Worm (Caenorhabditis elegans) whole organism, young adult: Measurements from ENCODE around the gene C29F3.7.
A peak's percentile ranks its signal among the peaks of the same experiment; 100 is the strongest.

Experiments
- B0035.1 ChIP-seq: sonication (generic microtip); optimal IDR thresholded peaks from 2 replicates; lab custom pipeline; 2016; ENCODE audit warnings: missing genetic modification characterization, mild to moderate bottlenecking, missing compliant biosample characterization, missing genotype, missing genetic modification reagents
- D2030.7 ChIP-seq: fragments of 200-800 bp; sonication (Bioruptor generic); IDR thresholded peaks from 2 replicates; pipeline ENCODE4 v1.3.6; 2022; ENCODE audit warnings: missing genetic modification reagents, missing genetic modification characterization, missing compliant biosample characterization
- F22D6.2 ChIP-seq: sonication (generic microtip); optimal IDR thresholded peaks from 2 replicates; lab custom pipeline; 2016; ENCODE audit warnings: mild to moderate bottlenecking, missing genetic modification characterization, missing compliant biosample characterization
- F55B11.4 ChIP-seq: sonication (generic microtip); optimal IDR thresholded peaks from 2 replicates; lab custom pipeline; 2016; ENCODE audit warnings: missing compliant biosample characterization, missing genetic modification characterization, borderline replicate concordance; ENCODE audit not compliant: insufficient read depth
- F57A8.1 ChIP-seq: fragments of 200-800 bp; sonication (Bioruptor generic); optimal IDR thresholded peaks from 2 replicates; lab custom pipeline; 2018; ENCODE audit warnings: mild to moderate bottlenecking, missing genetic modification characterization, moderate library complexity, missing compliant biosample characterization
- K12H6.12 ChIP-seq: fragments of 200-800 bp; sonication (Bioruptor generic); optimal IDR thresholded peaks from 2 replicates; lab custom pipeline; 2018; ENCODE audit warnings: mild to moderate bottlenecking, missing genetic modification characterization, missing compliant biosample characterization
- T26A5.8 ChIP-seq: sonication (generic microtip); optimal IDR thresholded peaks from 2 replicates; lab custom pipeline; 2016; ENCODE audit warnings: missing genetic modification characterization, missing compliant biosample characterization
- Y67H2A.10 ChIP-seq: fragments of 200-800 bp; sonication (Bioruptor generic); conservative IDR thresholded peaks from 2 replicates; pipeline ENCODE4 v1.3.6; 2022; ENCODE audit warnings: missing genetic modification reagents, missing genetic modification characterization, missing compliant biosample characterization
- ZK185.1 ChIP-seq: sonication (generic microtip); optimal IDR thresholded peaks from 2 replicates; lab custom pipeline; 2016; ENCODE audit warnings: mild to moderate bottlenecking, missing genetic modification characterization, missing compliant biosample characterization; ENCODE audit not compliant: poor library complexity, severe bottlenecking
- akir-1 ChIP-seq: fragments of 200-800 bp; sonication (Bioruptor generic); optimal IDR thresholded peaks from 2 replicates; lab custom pipeline; 2018; ENCODE audit warnings: mild to moderate bottlenecking, missing genetic modification characterization, moderate library complexity, missing compliant biosample characterization
- atf-7 ChIP-seq: sonication (generic microtip); optimal IDR thresholded peaks from 2 replicates; lab custom pipeline; 2017; ENCODE audit warnings: mild to moderate bottlenecking, missing genetic modification characterization, missing compliant biosample characterization
- athp-1 ChIP-seq: sonication (generic microtip); optimal IDR thresholded peaks from 2 replicates; lab custom pipeline; 2017; ENCODE audit warnings: mild to moderate bottlenecking, missing genetic modification characterization, missing compliant biosample characterization
- ccch-3 ChIP-seq: fragments of 200-800 bp; sonication (Bioruptor generic); optimal IDR thresholded peaks from 2 replicates; lab custom pipeline; 2018; ENCODE audit warnings: mild to moderate bottlenecking, missing genetic modification characterization, missing compliant biosample characterization
- cebp-2 ChIP-seq: fragments of 200-800 bp; sonication (Bioruptor generic); IDR thresholded peaks from 2 replicates; pipeline ENCODE4 v1.3.6; 2022; ENCODE audit warnings: missing genetic modification characterization, missing compliant biosample characterization
- ceh-91 ChIP-seq: fragments of 200-800 bp; sonication (Bioruptor generic); IDR thresholded peaks from 2 replicates; pipeline ENCODE4 v1.3.6; 2022; ENCODE audit warnings: missing genetic modification reagents, missing genetic modification characterization, missing compliant biosample characterization
- die-1 ChIP-seq: sonication (generic microtip); optimal IDR thresholded peaks from 2 replicates; lab custom pipeline; 2016; ENCODE audit warnings: missing genotype, mild to moderate bottlenecking, missing genetic modification characterization, missing compliant biosample characterization
- dox-1 ChIP-seq: fragments of 200-800 bp; sonication (Bioruptor generic); IDR thresholded peaks from 2 replicates; pipeline ENCODE4 v1.3.6; 2022; ENCODE audit warnings: missing genetic modification reagents, missing genetic modification characterization, missing compliant biosample characterization
- dpff-1 ChIP-seq: sonication (generic microtip); optimal IDR thresholded peaks from 2 replicates; lab custom pipeline; 2017; ENCODE audit warnings: mild to moderate bottlenecking, missing genetic modification characterization, missing compliant biosample characterization
- dpl-1 ChIP-seq: fragments of 150-350 bp; optimal IDR thresholded peaks from 2 replicates; lab custom pipeline; 2014; ENCODE audit warnings: missing biosample characterization, missing genetic modification reagents, missing genetic modification characterization
- efl-1 ChIP-seq: fragments of 150-350 bp; optimal IDR thresholded peaks from 2 replicates; lab custom pipeline; 2014; ENCODE audit warnings: missing biosample characterization, missing genetic modification reagents, missing genetic modification characterization
- ekl-4 ChIP-seq: fragments of 200-800 bp; sonication (Bioruptor generic); IDR thresholded peaks from 2 replicates; pipeline ENCODE4 v1.3.6; 2022; ENCODE audit warnings: missing genetic modification reagents, missing genetic modification characterization, missing compliant biosample characterization
- ets-4 ChIP-seq: fragments of 200-800 bp; sonication (Bioruptor generic); optimal IDR thresholded peaks from 2 replicates; lab custom pipeline; 2018; ENCODE audit warnings: mild to moderate bottlenecking, missing genetic modification characterization, missing compliant biosample characterization
- lag-1 ChIP-seq: fragments of 200-800 bp; sonication (Bioruptor generic); IDR thresholded peaks from 2 replicates; pipeline ENCODE4 v1.3.6; 2022; ENCODE audit warnings: missing genetic modification reagents, missing genetic modification characterization, missing compliant biosample characterization
- let-526 ChIP-seq: fragments of 200-800 bp; sonication (Bioruptor generic); IDR thresholded peaks from 2 replicates; pipeline ENCODE4 v1.3.6; 2022; ENCODE audit warnings: missing genetic modification reagents, missing genetic modification characterization, missing compliant biosample characterization
- lsl-1 ChIP-seq: fragments of 200-800 bp; sonication (Bioruptor generic); optimal IDR thresholded peaks from 2 replicates; lab custom pipeline; 2018; ENCODE audit warnings: mild to moderate bottlenecking, missing genetic modification characterization, moderate library complexity, missing compliant biosample characterization
- mcd-1 ChIP-seq: fragments of 200-800 bp; sonication (Bioruptor generic); IDR thresholded peaks from 2 replicates; pipeline ENCODE4 v1.3.6; 2022; ENCODE audit warnings: missing genetic modification reagents, missing genetic modification characterization, missing compliant biosample characterization
- mxl-1 ChIP-seq: sonication (generic microtip); optimal IDR thresholded peaks from 2 replicates; lab custom pipeline; 2016; ENCODE audit warnings: missing genetic modification characterization, missing compliant biosample characterization
- nfya-1 ChIP-seq: sonication (generic microtip); optimal IDR thresholded peaks from 2 replicates; lab custom pipeline; 2017; ENCODE audit warnings: antibody characterized with exemption, missing compliant biosample characterization, missing genetic modification characterization, borderline replicate concordance; ENCODE audit not compliant: insufficient read depth
- nfya-2 ChIP-seq: fragments of 200-800 bp; sonication (Bioruptor generic); IDR thresholded peaks from 2 replicates; pipeline ENCODE4 v1.3.6; 2022; ENCODE audit warnings: missing genetic modification reagents, missing genetic modification characterization, missing compliant biosample characterization
- nfyb-1 ChIP-seq: fragments of 200-800 bp; sonication (Bioruptor generic); IDR thresholded peaks from 2 replicates; pipeline ENCODE4 v1.3.6; 2022; ENCODE audit warnings: missing genetic modification reagents, missing genetic modification characterization, missing compliant biosample characterization
- nhr-120 ChIP-seq: fragments of 200-800 bp; sonication (Bioruptor generic); IDR thresholded peaks from 2 replicates; pipeline ENCODE4 v1.3.6; 2022; ENCODE audit warnings: missing genetic modification characterization, missing compliant biosample characterization
- nhr-179 ChIP-seq: sonication (generic microtip); optimal IDR thresholded peaks from 2 replicates; lab custom pipeline; 2016; ENCODE audit warnings: mild to moderate bottlenecking, missing genetic modification characterization, missing compliant biosample characterization
- nhr-80 ChIP-seq: sonication (generic microtip); optimal IDR thresholded peaks from 2 replicates; lab custom pipeline; 2016; ENCODE audit warnings: missing genetic modification characterization, missing compliant biosample characterization
- pha-4 ChIP-seq: fragments of 150-350 bp; sonication (generic microtip); optimal IDR thresholded peaks from 2 replicates; lab custom pipeline; 2014; ENCODE audit warnings: missing biosample characterization, missing genetic modification reagents, missing genetic modification characterization
- repo-1 ChIP-seq: sonication (generic microtip); optimal IDR thresholded peaks from 2 replicates; lab custom pipeline; 2017; ENCODE audit warnings: mild to moderate bottlenecking, missing genetic modification characterization, missing compliant biosample characterization
- snpc-1.3 ChIP-seq: sonication (generic microtip); optimal IDR thresholded peaks from 2 replicates; lab custom pipeline; 2017; ENCODE audit warnings: missing genetic modification characterization, mild to moderate bottlenecking, missing compliant biosample characterization, antibody characterized with exemption, moderate library complexity, missing genotype, missing genetic modification reagents; ENCODE audit not compliant: insufficient read depth
- somi-1 ChIP-seq: fragments of 200-800 bp; sonication (Bioruptor generic); optimal IDR thresholded peaks from 2 replicates; lab custom pipeline; 2018; ENCODE audit warnings: mild to moderate bottlenecking, missing genetic modification characterization, missing compliant biosample characterization
- sptf-2 ChIP-seq: fragments of 200-800 bp; sonication (Bioruptor generic); optimal IDR thresholded peaks from 2 replicates; lab custom pipeline; 2018; ENCODE audit warnings: mild to moderate bottlenecking, missing genetic modification characterization, missing compliant biosample characterization
- tbp1 ChIP-seq: fragments of 200-800 bp; sonication (Bioruptor generic); optimal IDR thresholded peaks from 2 replicates; lab custom pipeline; 2018; ENCODE audit warnings: mild to moderate bottlenecking, missing genetic modification characterization, missing compliant biosample characterization
- tlf-1 ChIP-seq: fragments of 200-800 bp; sonication (Bioruptor generic); optimal IDR thresholded peaks from 2 replicates; lab custom pipeline; 2018; ENCODE audit warnings: mild to moderate bottlenecking, missing genetic modification characterization, missing compliant biosample characterization
- zfh-2 ChIP-seq: fragments of 200-800 bp; sonication (Bioruptor generic); conservative IDR thresholded peaks from 2 replicates; pipeline ENCODE4 v1.3.6; 2022; ENCODE audit warnings: missing genetic modification reagents, missing genetic modification characterization, missing compliant biosample characterization
- ztf-22 ChIP-seq: fragments of 200-800 bp; sonication (Bioruptor generic); optimal IDR thresholded peaks from 2 replicates; lab custom pipeline; 2018; ENCODE audit warnings: mild to moderate bottlenecking, missing genetic modification characterization, moderate library complexity, missing compliant biosample characterization
- ztf-25 ChIP-seq: fragments of 200-800 bp; sonication (Bioruptor generic); IDR thresholded peaks from 2 replicates; pipeline ENCODE4 v1.3.6; 2022; ENCODE audit warnings: missing genetic modification reagents, missing genetic modification characterization, missing compliant biosample characterization
- ztf-26 ChIP-seq: sonication (generic microtip); optimal IDR thresholded peaks from 2 replicates; lab custom pipeline; 2017; ENCODE audit warnings: missing genetic modification characterization, missing compliant biosample characterization

Gene C29F3.7

ce11 chrV:15313529-15313928 lies 41.2 kb upstream of the C29F3.7 start:
- TF ChIP-seq nfya-1 (no peak), nhr-179 (tag; lab: Kevin White, UChicago) (no peak), repo-1 (tag; lab: Kevin White, UChicago) (no peak), zfh-2 (GFP tag; lab: Robert Waterston, UW) (no peak), cebp-2 (GFP tag; lab: Robert Waterston, UW) (no peak), K12H6.12 (no peak)

DNA sequence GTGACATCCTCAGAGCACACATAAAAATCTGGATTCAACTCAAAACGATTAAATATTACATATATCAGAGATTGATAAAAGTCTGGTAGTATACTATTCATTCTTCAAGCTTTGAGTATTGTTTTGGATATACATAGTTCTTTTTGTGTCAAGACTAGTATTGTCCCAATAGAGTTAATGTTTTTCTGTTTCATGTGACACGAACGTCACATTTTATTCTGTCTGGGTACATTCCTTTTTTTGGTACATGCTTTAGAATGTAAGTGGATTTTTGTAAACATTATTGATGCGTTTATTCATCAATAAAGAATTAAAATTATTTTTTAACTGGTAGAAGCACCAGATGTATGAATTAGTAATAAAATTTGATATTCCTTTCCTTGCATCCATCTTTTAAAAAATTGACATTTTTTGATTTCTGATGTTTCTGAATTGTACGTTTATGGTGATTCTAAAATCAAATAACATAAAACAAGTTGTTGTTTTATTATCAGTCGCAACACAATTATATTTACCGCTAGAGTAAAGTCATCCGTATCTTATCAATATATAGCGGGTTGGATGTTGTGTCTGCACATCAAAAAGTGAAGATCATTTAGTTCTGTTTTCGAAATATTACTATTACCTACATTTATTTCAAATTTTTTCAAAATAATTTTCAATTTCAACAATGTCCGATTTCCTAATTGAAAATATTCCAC lies 38.7 kb upstream of the C29F3.7 start, which contains the start of the genes srt-22 and nhr-246:
Gene srt-22, minus strand, starts transcription at position 101 of the 701 bp plus-strand sequence.
Gene nhr-246, plus strand, starts transcription at position 651 of the 701 bp plus-strand sequence.
- TF ChIP-seq ceh-91 (GFP tag; lab: Robert Waterston, UW) (no peak), athp-1 (tag; lab: Kevin White, UChicago) (no peak), ekl-4 (no peak), somi-1 (GFP tag; lab: Kevin White, UChicago) (no peak), lag-1 (GFP tag; lab: Robert Waterston, UW) (no peak), F22D6.2 (tag; lab: Kevin White, UChicago) (no peak), dpff-1 (no peak), die-1 (no peak), B0035.1 (tag; lab: Kevin White, UChicago) (no peak), mcd-1 (GFP tag; lab: Robert Waterston, UW) (no peak), nfyb-1 (GFP tag; lab: Robert Waterston, UW) (no peak), T26A5.8 (tag; lab: Kevin White, UChicago) (no peak), D2030.7 (GFP tag; lab: Robert Waterston, UW) (no peak), dox-1 (GFP tag; lab: Robert Waterston, UW) (no peak), akir-1 (GFP tag; lab: Kevin White, UChicago) (no peak), F55B11.4 (tag; lab: Kevin White, UChicago) (no peak), lsl-1 (GFP tag; lab: Kevin White, UChicago) (no peak)

- TF ChIP-seq cebp-2 (GFP tag; lab: Robert Waterston, UW) (no peak), ZK185.1 (no peak), dpl-1 (no peak), mxl-1 (tag; lab: Kevin White, UChicago) (no peak), nhr-80 (tag; lab: Kevin White, UChicago) (peak; percentile 93), Y67H2A.10 (GFP tag; lab: Robert Waterston, UW) (no peak), ztf-22 (GFP tag; lab: Kevin White, UChicago) (no peak), atf-7 (tag; lab: Kevin White, UChicago) (peak; percentile 18), akir-1 (GFP tag; lab: Kevin White, UChicago) (no peak), F57A8.1 (GFP tag; lab: Kevin White, UChicago) (no peak), ztf-25 (GFP tag; lab: Robert Waterston, UW) (no peak), ets-4 (peak; percentile 36), tbp1 (GFP tag; lab: Kevin White, UChicago) (no peak), nhr-120 (GFP tag; lab: Robert Waterston, UW) (no peak), tlf-1 (GFP tag; lab: Kevin White, UChicago) (no peak), let-526 (no peak), D2030.7 (GFP tag; lab: Robert Waterston, UW) (no peak), dox-1 (GFP tag; lab: Robert Waterston, UW) (no peak; the same call in 1 of the 2 replicates), sptf-2 (GFP tag; lab: Kevin White, UChicago) (no peak), efl-1 (no peak), nfya-2 (GFP tag; lab: Robert Waterston, UW) (no peak), ccch-3 (GFP tag; lab: Kevin White, UChicago) (no peak), pha-4 (tag; lab: Kevin White, UChicago) (peak; percentile 89), snpc-1.3 (no peak), ztf-26 (tag; lab: Kevin White, UChicago) (no peak)
Observed at ce11 chrV:15318638-15319037, 36.1 kb upstream of the C29F3.7 start, which contains the start of gene nhr-291. nhr-291 (plus strand) TSS chrV:15318961.
